Worm (Caenorhabditis elegans) whole organism, early embryonic: Measurements from ENCODE around the gene C18D11.9.

Experiments
- B0310.2 ChIP-seq: sonication (generic microtip); optimal IDR thresholded peaks from 2 replicates; lab custom pipeline; 2016; ENCODE audit warnings: mild to moderate bottlenecking, missing genetic modification characterization, missing compliant biosample characterization
- F13C5.2 ChIP-seq: sonication (generic microtip); optimal IDR thresholded peaks from 2 replicates; lab custom pipeline; 2017; ENCODE audit warnings: mild to moderate bottlenecking, missing genetic modification characterization, inconsistent platforms, missing compliant biosample characterization
- aly-1 ChIP-seq: sonication (generic microtip); optimal IDR thresholded peaks from 2 replicates; lab custom pipeline; 2016; ENCODE audit warnings: missing genetic modification characterization, missing compliant biosample characterization
- ama-1 ChIP-seq: fragments of 150-350 bp; optimal IDR thresholded peaks from 2 replicates; lab custom pipeline; 2014
- ceh-13 ChIP-seq: fragments of 200-800 bp; sonication (Bioruptor generic); optimal IDR thresholded peaks from 2 replicates; lab custom pipeline; 2018; ENCODE audit warnings: mild to moderate bottlenecking, missing genetic modification characterization, missing compliant biosample characterization
- ceh-36 ChIP-seq: sonication (generic microtip); optimal IDR thresholded peaks from 2 replicates; lab custom pipeline; 2016; ENCODE audit warnings: missing genetic modification characterization, inconsistent platforms, missing compliant biosample characterization
- ets-7 ChIP-seq: sonication (generic microtip); optimal IDR thresholded peaks from 2 replicates; lab custom pipeline; 2016; ENCODE audit warnings: missing genotype, missing genetic modification characterization, missing compliant biosample characterization
- flt-1 ChIP-seq: fragments of 200-800 bp; sonication (Bioruptor generic); IDR thresholded peaks from 2 replicates; pipeline ENCODE4 v1.3.6; 2022; ENCODE audit warnings: missing genetic modification characterization, missing compliant biosample characterization
- hmbx-1 ChIP-seq: sonication (generic microtip); optimal IDR thresholded peaks from 2 replicates; lab custom pipeline; 2016; ENCODE audit warnings: mild to moderate bottlenecking, missing genetic modification characterization, missing compliant biosample characterization
- hmg-4 ChIP-seq: fragments of 200-800 bp; sonication (Bioruptor generic); optimal IDR thresholded peaks from 2 replicates; lab custom pipeline; 2018; ENCODE audit warnings: mild to moderate bottlenecking, missing genetic modification characterization, missing compliant biosample characterization
- hnd-1 ChIP-seq: sonication (generic microtip); optimal IDR thresholded peaks from 2 replicates; lab custom pipeline; 2016; ENCODE audit warnings: missing genetic modification characterization, missing compliant biosample characterization
- pes-1 ChIP-seq: fragments of 200-800 bp; sonication (Bioruptor generic); IDR thresholded peaks from 2 replicates; pipeline ENCODE4 v1.3.6; 2022; ENCODE audit warnings: missing genetic modification reagents, missing genetic modification characterization, missing compliant biosample characterization
- scrt-1 ChIP-seq: fragments of 200-800 bp; sonication (Bioruptor generic); IDR thresholded peaks from 2 replicates; pipeline ENCODE4 v1.3.6; 2022; ENCODE audit warnings: missing genetic modification characterization, missing compliant biosample characterization
- sea-1 ChIP-seq: fragments of 200-800 bp; sonication (Bioruptor generic); conservative IDR thresholded peaks from 2 replicates; pipeline ENCODE4 v1.3.6; 2022; ENCODE audit warnings: missing genetic modification characterization, missing compliant biosample characterization
- tbx-11 ChIP-seq: fragments of 200-800 bp; sonication (Bioruptor generic); IDR thresholded peaks from 2 replicates; pipeline ENCODE4 v1.3.6; 2022; ENCODE audit warnings: missing genetic modification characterization, missing compliant biosample characterization
- tbx-37 ChIP-seq: fragments of 200-800 bp; sonication (Bioruptor generic); conservative IDR thresholded peaks from 2 replicates; pipeline ENCODE4 v1.3.6; 2022; ENCODE audit warnings: missing genetic modification reagents, missing genetic modification characterization, missing compliant biosample characterization
- tra-4 ChIP-seq: sonication (generic microtip); optimal IDR thresholded peaks from 2 replicates; lab custom pipeline; 2017; ENCODE audit warnings: missing genetic modification characterization, missing compliant biosample characterization

The C18D11.9 gene

DNA sequence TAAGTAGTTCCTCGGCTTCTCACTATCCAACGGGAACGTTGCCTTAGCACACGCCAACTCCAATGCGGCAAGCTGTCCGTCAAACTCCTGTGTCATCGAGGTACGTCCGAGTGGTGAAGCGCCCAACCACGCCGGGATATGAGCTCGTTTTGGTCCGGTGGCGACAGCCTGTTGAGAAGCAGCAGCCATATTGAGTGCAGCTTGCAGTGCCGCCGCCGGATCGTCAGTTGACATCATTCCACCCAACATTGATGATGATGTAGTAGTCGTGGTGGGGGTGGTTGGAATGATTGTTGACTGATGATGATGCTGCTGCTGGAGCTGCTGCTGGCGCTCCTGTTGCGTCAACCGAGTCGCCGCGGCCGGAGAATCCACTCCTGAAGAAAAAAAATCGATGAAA lies 24.5 kb downstream of the C18D11.9 start:
- TF ChIP-seq tbx-37 (GFP tag; lab: Robert Waterston, UW), result no peak
- TF ChIP-seq flt-1, result no peak
- no peak for TF ChIP-seq ama-1 (lab: Kevin White, UChicago)
- no peak for TF ChIP-seq hmbx-1
- TF ChIP-seq aly-1, result no peak
- no peak for TF ChIP-seq hnd-1 (tag; lab: Kevin White, UChicago)
- no peak for TF ChIP-seq hmg-4
- TF ChIP-seq F13C5.2, result no peak

DNA sequence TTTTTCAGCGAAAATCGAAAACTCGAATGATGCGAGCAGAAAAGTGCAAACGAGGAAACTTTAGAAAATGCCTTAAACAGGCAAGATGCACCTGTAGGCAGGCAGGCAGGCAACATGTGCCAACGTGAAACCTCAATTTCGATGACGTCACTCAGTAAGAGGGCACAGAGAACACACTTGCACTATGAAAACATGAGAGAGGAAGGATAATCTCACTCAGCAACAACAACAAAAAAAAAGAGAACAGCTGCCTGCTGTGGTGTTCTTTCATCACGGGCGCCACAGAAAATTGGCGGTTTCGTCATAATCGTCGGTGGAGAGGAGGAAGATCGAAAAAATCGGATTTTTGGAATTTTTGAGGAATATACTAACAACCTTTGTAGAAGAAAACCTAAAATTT lies 25.2 kb downstream of the C18D11.9 start:
- TF ChIP-seq sea-1 (GFP tag; lab: Robert Waterston, UW) (no peak), aly-1 (no peak), ama-1 (lab: Kevin White, UChicago) (no peak), ets-7 (no peak), tbx-11 (GFP tag; lab: Robert Waterston, UW) (no peak), B0310.2 (tag; lab: Kevin White, UChicago) (no peak), pes-1 (GFP tag; lab: Robert Waterston, UW) (no peak), hmg-4 (no peak), scrt-1 (GFP tag; lab: Robert Waterston, UW) (no peak), hnd-1 (tag; lab: Kevin White, UChicago) (no peak), ceh-36 (no peak), hmbx-1 (no peak), F13C5.2 (no peak)

DNA sequence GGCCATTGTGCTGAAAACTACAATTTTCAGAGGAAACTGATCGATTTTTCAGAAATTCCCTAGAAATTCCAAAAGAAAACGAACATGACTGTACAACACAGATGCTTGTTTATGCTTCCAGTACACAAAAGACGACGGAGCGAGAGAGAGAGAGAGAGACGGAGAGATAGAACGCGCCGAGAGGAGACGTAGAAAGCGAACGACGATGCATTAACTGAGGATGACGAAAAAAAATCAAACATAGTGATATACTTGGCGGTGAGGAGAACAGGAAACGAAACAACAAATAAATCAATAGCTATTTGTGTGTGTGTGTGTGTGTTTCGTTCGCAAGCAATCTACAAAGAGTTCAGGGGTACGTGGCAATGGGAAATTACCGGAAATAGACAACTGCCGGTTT lies 25.9 kb downstream of the C18D11.9 start:
- TF ChIP-seq F13C5.2 (no peak), hmbx-1 (no peak), flt-1 (no peak), tra-4 (tag; lab: Kevin White, UChicago) (no peak), sea-1 (GFP tag; lab: Robert Waterston, UW) (no peak), hnd-1 (tag; lab: Kevin White, UChicago) (no peak), ama-1 (lab: Kevin White, UChicago) (no peak), B0310.2 (tag; lab: Kevin White, UChicago) (no peak), scrt-1 (GFP tag; lab: Robert Waterston, UW) (no peak), ceh-36 (no peak), pes-1 (GFP tag; lab: Robert Waterston, UW) (no peak), tbx-11 (GFP tag; lab: Robert Waterston, UW) (no peak), hmg-4 (no peak), ceh-13 (GFP tag; lab: Kevin White, UChicago) (no peak), aly-1 (no peak), ets-7 (no peak), tbx-37 (GFP tag; lab: Robert Waterston, UW) (no peak)

DNA sequence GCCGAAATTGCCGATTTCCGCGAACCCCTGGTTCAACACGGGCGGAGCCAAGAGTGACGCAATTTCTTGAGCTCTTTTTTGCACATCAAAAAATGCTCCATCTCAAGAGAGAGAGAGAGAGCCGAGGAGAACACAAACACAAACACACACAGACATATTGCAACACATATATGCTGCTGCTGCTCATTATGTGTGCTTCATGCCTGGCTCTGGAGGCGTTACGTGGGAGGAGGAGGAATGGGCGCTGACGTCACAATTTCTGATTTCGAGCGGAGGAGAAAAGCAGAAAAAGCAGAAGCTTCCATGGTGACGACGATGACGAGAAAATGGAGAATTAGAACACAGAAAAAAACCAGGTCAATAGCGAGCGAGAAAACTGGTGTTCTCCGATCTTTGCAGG lies 27.1 kb downstream of the C18D11.9 start:
- TF ChIP-seq sea-1 (GFP tag; lab: Robert Waterston, UW), result no peak
- TF ChIP-seq ceh-13 (GFP tag; lab: Kevin White, UChicago), result no peak
- TF ChIP-seq tbx-37 (GFP tag; lab: Robert Waterston, UW), result no peak
- TF ChIP-seq ets-7, result no peak
- TF ChIP-seq hmbx-1, result no peak
- no peak for TF ChIP-seq aly-1
- TF ChIP-seq hmg-4, result no peak
- no peak for TF ChIP-seq ceh-36
- no peak for TF ChIP-seq B0310.2 (tag; lab: Kevin White, UChicago)

DNA sequence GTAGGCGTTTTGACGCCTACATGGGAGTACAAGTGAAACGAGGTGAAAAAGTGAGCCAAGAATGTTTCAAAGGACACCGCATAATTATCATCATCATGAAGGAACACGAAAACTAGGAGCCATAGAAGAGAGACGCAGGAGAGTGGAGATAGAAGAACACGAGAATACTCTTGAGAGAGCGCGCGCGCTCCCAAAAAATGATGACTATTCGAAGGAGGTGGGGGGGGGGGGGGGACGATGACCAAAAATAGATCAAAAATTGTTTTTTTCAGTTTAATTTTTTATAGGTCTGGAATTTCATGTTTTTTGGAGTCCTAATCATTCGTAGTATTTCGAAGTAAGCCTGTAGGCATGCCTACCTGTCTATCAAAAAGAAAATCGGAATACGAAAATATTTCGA lies 27.8 kb downstream of the C18D11.9 start:
- TF ChIP-seq pes-1 (GFP tag; lab: Robert Waterston, UW) (no peak), aly-1 (no peak), sea-1 (GFP tag; lab: Robert Waterston, UW) (no peak), flt-1 (no peak), F13C5.2 (no peak), scrt-1 (GFP tag; lab: Robert Waterston, UW) (no peak), tra-4 (tag; lab: Kevin White, UChicago) (no peak), ets-7 (no peak), ceh-13 (GFP tag; lab: Kevin White, UChicago) (no peak)

DNA sequence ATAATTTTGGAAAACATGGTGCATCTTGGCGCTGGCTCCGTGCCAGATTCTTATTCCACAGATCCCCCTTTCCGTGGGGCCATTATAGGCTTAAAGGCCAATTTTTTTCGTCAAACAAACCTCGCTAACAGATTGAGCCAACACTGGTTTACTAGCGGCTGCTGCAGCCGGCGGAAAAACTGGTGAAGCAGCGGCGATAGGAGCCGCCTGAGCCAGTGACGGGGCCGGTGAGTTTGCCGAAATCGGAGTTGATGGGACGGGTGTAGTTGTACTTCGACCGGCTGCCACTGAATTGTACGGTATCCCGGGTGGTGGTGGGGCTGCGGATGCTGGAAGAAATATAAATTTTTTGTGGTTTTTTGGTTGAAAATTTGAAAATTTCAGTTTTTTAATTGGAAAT lies 32.8 kb downstream of the C18D11.9 start:
- no peak for TF ChIP-seq sea-1 (GFP tag; lab: Robert Waterston, UW)
- no peak for TF ChIP-seq tbx-37 (GFP tag; lab: Robert Waterston, UW)
- no peak for TF ChIP-seq aly-1
- no peak for TF ChIP-seq pes-1 (GFP tag; lab: Robert Waterston, UW)
- no peak for TF ChIP-seq tra-4 (tag; lab: Kevin White, UChicago)
- TF ChIP-seq ceh-13 (GFP tag; lab: Kevin White, UChicago), result no peak
- no peak for TF ChIP-seq B0310.2 (tag; lab: Kevin White, UChicago)

DNA sequence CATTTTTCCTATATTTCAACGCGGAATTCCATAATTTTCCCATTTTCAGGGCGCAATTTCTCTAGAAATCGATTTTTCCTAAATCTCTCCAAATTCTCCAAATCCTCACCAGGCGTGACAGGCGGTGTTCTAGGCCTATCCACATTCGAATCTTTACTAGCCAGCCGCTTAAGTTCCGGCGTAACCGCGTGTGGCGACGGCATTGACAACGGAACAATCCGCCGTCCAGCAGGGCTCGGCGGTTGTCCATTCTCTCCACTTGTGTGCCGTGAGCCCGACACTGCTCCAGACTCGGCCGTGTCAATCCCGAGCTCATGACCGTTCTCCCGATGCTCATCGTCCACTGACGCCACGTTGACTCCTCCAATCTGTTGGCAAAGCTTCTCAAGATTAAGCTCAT lies 34.1 kb downstream of the C18D11.9 start:
- TF ChIP-seq ceh-36 (no peak), flt-1 (no peak), ceh-13 (GFP tag; lab: Kevin White, UChicago) (no peak), sea-1 (GFP tag; lab: Robert Waterston, UW) (no peak), scrt-1 (GFP tag; lab: Robert Waterston, UW) (no peak), B0310.2 (tag; lab: Kevin White, UChicago) (no peak), hmbx-1 (no peak), F13C5.2 (no peak), hmg-4 (no peak), aly-1 (no peak), tbx-11 (GFP tag; lab: Robert Waterston, UW) (no peak), pes-1 (GFP tag; lab: Robert Waterston, UW) (no peak), tbx-37 (GFP tag; lab: Robert Waterston, UW) (no peak), hnd-1 (tag; lab: Kevin White, UChicago) (no peak), ets-7 (no peak), ama-1 (lab: Kevin White, UChicago) (no peak)

DNA sequence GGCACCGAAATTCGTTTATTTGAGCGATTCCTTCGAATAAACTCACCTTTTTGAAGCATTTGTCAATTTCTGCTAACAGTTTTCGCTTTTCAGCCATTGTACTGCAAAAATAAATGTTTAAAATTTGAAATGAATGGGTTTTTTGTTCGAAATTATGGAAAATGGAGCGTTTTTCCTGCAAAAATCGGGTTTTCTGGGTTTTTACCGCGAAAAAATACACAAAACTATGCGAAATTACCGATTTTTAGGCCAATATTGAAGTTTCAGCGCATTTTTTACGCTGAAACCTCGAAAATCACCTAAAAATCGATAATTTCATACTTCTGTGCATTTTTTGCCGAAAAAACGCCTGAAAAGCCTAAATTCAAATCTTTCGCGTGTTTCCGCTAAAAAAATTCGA lies 37.4 kb downstream of the C18D11.9 start, which contains the start of gene ntl-3:
ntl-3 (minus strand) TSS at position 101 of the 400 bp plus-strand sequence.
- no peak for TF ChIP-seq ama-1 (lab: Kevin White, UChicago)
- TF ChIP-seq B0310.2 (tag; lab: Kevin White, UChicago), result no peak
- no peak for TF ChIP-seq aly-1
- TF ChIP-seq hmg-4, result no peak
- no peak for TF ChIP-seq hnd-1 (tag; lab: Kevin White, UChicago)
- no peak for TF ChIP-seq tra-4 (tag; lab: Kevin White, UChicago)
- no peak for TF ChIP-seq ets-7
